Worm (Caenorhabditis elegans): ENCODE measurements around the gene cutl-15.

The cutl-15 gene

DNA sequence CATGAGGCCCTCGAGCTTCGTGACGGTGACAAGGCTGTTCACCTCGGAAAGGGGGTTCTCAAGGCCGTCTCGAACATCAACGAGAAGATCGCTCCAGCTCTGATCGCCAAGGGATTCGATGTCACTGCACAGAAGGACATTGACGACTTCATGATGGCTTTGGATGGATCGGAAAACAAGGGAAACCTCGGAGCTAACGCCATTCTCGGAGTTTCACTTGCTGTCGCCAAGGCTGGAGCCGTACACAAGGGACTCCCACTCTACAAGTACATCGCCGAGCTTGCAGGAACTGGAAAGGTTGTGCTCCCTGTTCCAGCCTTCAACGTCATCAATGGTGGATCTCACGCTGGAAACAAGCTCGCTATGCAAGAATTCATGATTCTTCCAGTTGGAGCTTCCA lies 15.1 kb downstream of the cutl-15 start:
- TF ChIP-seq set-16 (GFP tag; IDR thresholded peaks at IDR 0.05) (peak; percentile 48), nhr-237 (tag; optimal IDR thresholded peaks at IDR 0.05) (no peak), aha-1 (tag) (peak; percentile 88)

DNA sequence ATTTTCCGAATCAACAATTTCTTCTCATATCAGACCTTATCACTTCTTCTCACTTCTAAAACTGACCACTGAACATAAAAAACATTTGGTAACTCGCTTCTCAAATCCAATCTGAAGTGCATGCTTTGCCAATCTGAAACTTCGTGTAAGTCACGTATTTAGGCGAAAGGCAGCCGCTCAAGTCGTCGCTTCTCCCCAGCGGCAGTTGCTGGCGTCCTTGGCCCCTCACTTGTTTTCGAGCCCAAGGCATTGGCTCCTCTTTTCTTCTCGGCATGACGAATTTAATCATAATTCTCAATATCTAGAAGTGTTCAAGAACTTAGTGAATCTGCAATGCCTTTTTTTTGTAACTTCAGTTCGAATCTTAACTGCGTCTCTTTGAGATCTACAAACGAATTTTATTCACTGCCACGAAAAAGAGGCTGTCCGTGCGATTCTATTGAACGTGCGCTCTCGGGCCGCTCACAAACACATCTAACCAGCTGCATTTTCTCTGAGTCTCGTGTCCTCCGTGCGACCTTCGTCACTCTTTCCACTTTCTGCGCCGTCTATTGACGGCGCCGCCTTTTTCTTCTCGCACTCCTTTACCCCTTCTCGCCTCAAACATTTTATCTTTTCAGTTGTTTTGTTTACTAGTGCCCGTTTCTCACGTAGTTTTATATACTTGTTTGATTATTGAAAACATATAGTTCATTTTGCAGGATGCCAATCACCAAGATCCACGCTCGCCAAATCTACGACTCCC lies 15.9 kb downstream of the cutl-15 start:
- TF ChIP-seq F44E2.7 (GFP tag; IDR thresholded peaks at IDR 0.05): no peak
- peak; percentile 47 for TF ChIP-seq nhr-28 (tag; optimal IDR thresholded peaks at IDR 0.05)
- TF ChIP-seq lir-3 (tag; optimal IDR thresholded peaks at IDR 0.05): no peak
- TF ChIP-seq F37D6.2 (tag; optimal IDR thresholded peaks at IDR 0.05): no peak
- no peak for TF ChIP-seq ama-1 (optimal IDR thresholded peaks at IDR 0.05)
- no peak for TF ChIP-seq zfp-2 (tag; optimal IDR thresholded peaks at IDR 0.05)
- no peak for TF ChIP-seq ces-1 (GFP tag; optimal IDR thresholded peaks at IDR 0.05)
- TF ChIP-seq nhr-25 (tag; optimal IDR thresholded peaks at IDR 0.05; ENCODE audit: borderline replicate concordance, insufficient read depth): no peak
- no peak for TF ChIP-seq nhr-76 (tag; optimal IDR thresholded peaks at IDR 0.05)
- no peak for TF ChIP-seq F10B5.3 (tag; optimal IDR thresholded peaks at IDR 0.05)
- no peak for TF ChIP-seq tag-97 (GFP tag; IDR thresholded peaks at IDR 0.05)
- TF ChIP-seq dmd-8 (GFP tag; IDR thresholded peaks at IDR 0.05): no peak
- TF ChIP-seq F49E8.2 (tag; optimal IDR thresholded peaks at IDR 0.05; ENCODE audit: borderline replicate concordance): no peak
- TF ChIP-seq nhr-237 (tag; optimal IDR thresholded peaks at IDR 0.05): no peak
- TF ChIP-seq nhr-48 (tag; optimal IDR thresholded peaks at IDR 0.05): no peak
- no peak for TF ChIP-seq ceh-44 (GFP tag; IDR thresholded peaks at IDR 0.05)
- TF ChIP-seq unc-62 (GFP tag; optimal IDR thresholded peaks at IDR 0.05 in 1 of 2): peak in 1 of 2 experiments; percentile 82
- TF ChIP-seq unc-62 (tag; optimal IDR thresholded peaks at IDR 0.05): no peak
- 0 out of 2 replicates have a peak, but pooled peaks have one; percentile 21 for TF ChIP-seq madf-9 (GFP tag; conservative IDR thresholded peaks at IDR 0.05)
- TF ChIP-seq nhr-11 (tag; optimal IDR thresholded peaks at IDR 0.05): no peak
- TF ChIP-seq ctbp-1 (GFP tag; IDR thresholded peaks at IDR 0.05): no peak
- TF ChIP-seq nhr-77 (tag; optimal IDR thresholded peaks at IDR 0.05): no peak
- no peak for TF ChIP-seq Y48G9A.11 (GFP tag; IDR thresholded peaks at IDR 0.05)
- TF ChIP-seq R02D3.7 (tag; optimal IDR thresholded peaks at IDR 0.05): no peak
- no peak for TF ChIP-seq nhr-111 (GFP tag; optimal IDR thresholded peaks at IDR 0.05)
- TF ChIP-seq lin-39 (tag; optimal IDR thresholded peaks at IDR 0.05): no peak
- TF ChIP-seq pha-4 (GFP tag; IDR thresholded peaks at IDR 0.05): 0 out of 2 replicates have a peak, but pooled peaks have one; percentile 34
- no peak for TF ChIP-seq pha-4 (tag; optimal IDR thresholded peaks at IDR 0.05)
- TF ChIP-seq unc-130 (GFP tag; optimal IDR thresholded peaks at IDR 0.05): no peak
- TF ChIP-seq zip-2 (tag; optimal IDR thresholded peaks at IDR 0.05): no peak
- TF ChIP-seq lin-13 (GFP tag; optimal IDR thresholded peaks at IDR 0.05): no peak
- peak; percentile 4 for TF ChIP-seq spr-1 (tag; optimal IDR thresholded peaks at IDR 0.05)
- peak; percentile 72 for TF ChIP-seq hlh-11 (tag; optimal IDR thresholded peaks at IDR 0.05)
- TF ChIP-seq fos-1 (tag; optimal IDR thresholded peaks at IDR 0.05): no peak
- no peak for TF ChIP-seq snpc-4 (tag; optimal IDR thresholded peaks at IDR 0.05)
- no peak for TF ChIP-seq daf-8 (GFP tag; IDR thresholded peaks at IDR 0.05)
- 0 out of 2 replicates have a peak, but pooled peaks have one; percentile 7 for TF ChIP-seq Y75B8A.6 (GFP tag; IDR thresholded peaks at IDR 0.05)
- TF ChIP-seq dpl-1 (GFP tag; optimal IDR thresholded peaks at IDR 0.05): no peak
- no peak for TF ChIP-seq ztf-11 (tag; optimal IDR thresholded peaks at IDR 0.05)
- no peak for TF ChIP-seq set-16 (GFP tag; IDR thresholded peaks at IDR 0.05)
- TF ChIP-seq lsy-2 (tag; optimal IDR thresholded peaks at IDR 0.05): peak; percentile 0 to 28
- TF ChIP-seq lin-15B (tag; optimal IDR thresholded peaks at IDR 0.05): no peak
- TF ChIP-seq nhr-10 (tag; optimal IDR thresholded peaks at IDR 0.05): no peak
- no peak for TF ChIP-seq madf-5 (GFP tag; IDR thresholded peaks at IDR 0.05)
- TF ChIP-seq saeg-2 (GFP tag; IDR thresholded peaks at IDR 0.05): no peak
- TF ChIP-seq nhr-41 (GFP tag; IDR thresholded peaks at IDR 0.05): no peak
- no peak for TF ChIP-seq vab-7 (GFP tag; IDR thresholded peaks at IDR 0.05)
- TF ChIP-seq skn-1 (tag; optimal IDR thresholded peaks at IDR 0.05): no peak
- TF ChIP-seq D1046.2 (GFP tag; IDR thresholded peaks at IDR 0.05): no peak

All from whole organism, L4 larva.